Fruit fly (Drosophila melanogaster) whole organism, embryonic: ENCODE results near the gene CG13386.

Source experiments
- Aef1 ChIP-seq: fragments of 200-800 bp; sonication (Bioruptor generic); IDR thresholded peaks from 3 replicates; pipeline ENCODE4 v1.3.6; 2022; ENCODE audit warnings: missing biosample characterization, missing genetic modification characterization
- Antp ChIP-seq: fragments of 200-800 bp; sonication (Bioruptor generic); optimal IDR thresholded peaks from 3 replicates; lab custom pipeline; 2016; ENCODE audit warnings: missing biosample characterization, missing genetic modification characterization
- Bdp1 ChIP-seq: fragments of 200-800 bp; sonication (Bioruptor generic); optimal IDR thresholded peaks from 3 replicates; lab custom pipeline; 2016; ENCODE audit warnings: missing biosample characterization, missing genetic modification characterization
- CG10267 ChIP-seq: fragments of 200-800 bp; sonication (Bioruptor generic); optimal IDR thresholded peaks from 2 replicates; lab custom pipeline; 2018; ENCODE audit warnings: missing biosample characterization, mild to moderate bottlenecking, missing genetic modification characterization, moderate library complexity
- CG10274 ChIP-seq: fragments of 200-800 bp; sonication (Bioruptor generic); optimal IDR thresholded peaks from 3 replicates; lab custom pipeline; 2017; ENCODE audit warnings: missing biosample characterization, mild to moderate bottlenecking, missing genetic modification characterization
- CG11093 ChIP-seq: fragments of 200-800 bp; sonication (Bioruptor generic); IDR thresholded peaks from 3 replicates; pipeline ENCODE4 v1.3.6; 2022; ENCODE audit warnings: missing biosample characterization, missing genetic modification characterization
- CG11560 ChIP-seq: fragments of 200-800 bp; sonication (Bioruptor generic); IDR thresholded peaks from 3 replicates; pipeline ENCODE4 v1.3.6; 2022; ENCODE audit warnings: missing biosample characterization, missing genetic modification characterization
- CG12155 ChIP-seq: fragments of 200-800 bp; sonication (Bioruptor generic); optimal IDR thresholded peaks from 3 replicates; lab custom pipeline; 2016; ENCODE audit warnings: missing biosample characterization, missing genetic modification characterization
- CG14667 ChIP-seq: fragments of 200-800 bp; sonication (Bioruptor generic); IDR thresholded peaks from 2 replicates; pipeline ENCODE4 v1.3.6; 2022; ENCODE audit warnings: missing biosample characterization, missing genetic modification characterization
- CG15601 ChIP-seq: fragments of 200-800 bp; sonication (Bioruptor generic); optimal IDR thresholded peaks from 3 replicates; lab custom pipeline; 2019; ENCODE audit warnings: missing biosample characterization, mild to moderate bottlenecking, missing genetic modification characterization, moderate library complexity
- CG1602 ChIP-seq: fragments of 200-800 bp; sonication (Bioruptor generic); optimal IDR thresholded peaks from 3 replicates; lab custom pipeline; 2016; ENCODE audit warnings: missing biosample characterization, missing genetic modification characterization
- CG16779 ChIP-seq: fragments of 200-800 bp; sonication (Bioruptor generic); IDR thresholded peaks from 2 replicates; pipeline ENCODE4 v1.3.6; 2022; ENCODE audit warnings: missing biosample characterization, missing genetic modification characterization
- CG2116 ChIP-seq: fragments of 200-800 bp; sonication (Bioruptor generic); optimal IDR thresholded peaks from 3 replicates; lab custom pipeline; 2018; ENCODE audit warnings: missing biosample characterization, mild to moderate bottlenecking, missing genetic modification characterization
- CG2120 ChIP-seq: fragments of 200-800 bp; sonication (Bioruptor generic); optimal IDR thresholded peaks from 3 replicates; lab custom pipeline; 2016; ENCODE audit warnings: missing biosample characterization, missing genetic modification characterization
- CG31388 ChIP-seq: fragments of 200-800 bp; sonication (Bioruptor generic); optimal IDR thresholded peaks from 2 replicates; lab custom pipeline; 2016; ENCODE audit warnings: missing biosample characterization, missing genetic modification characterization
- CG31441 ChIP-seq: fragments of 200-800 bp; sonication (Bioruptor generic); IDR thresholded peaks from 2 replicates; pipeline ENCODE4 v1.3.6; 2022; ENCODE audit warnings: missing biosample characterization, missing genetic modification characterization
- CG34224 ChIP-seq: fragments of 200-800 bp; sonication (Bioruptor generic); IDR thresholded peaks from 3 replicates; pipeline ENCODE4 v1.3.6; 2022; ENCODE audit warnings: missing biosample characterization, missing genetic modification characterization; ENCODE audit not compliant: partially characterized antibody
- CG34376 ChIP-seq: fragments of 200-800 bp; sonication (Bioruptor generic); optimal IDR thresholded peaks from 2 replicates; lab custom pipeline; 2018; ENCODE audit warnings: missing biosample characterization, mild to moderate bottlenecking, missing genetic modification characterization
- CG6272 ChIP-seq: fragments of 200-800 bp; sonication (Bioruptor generic); IDR thresholded peaks from 2 replicates; pipeline ENCODE4 v1.3.6; 2022; ENCODE audit warnings: missing biosample characterization, missing genetic modification characterization
- CG7928 ChIP-seq: fragments of 200-800 bp; sonication (Bioruptor generic); optimal IDR thresholded peaks from 2 replicates; lab custom pipeline; 2017; ENCODE audit warnings: missing biosample characterization, mild to moderate bottlenecking, missing genetic modification characterization
- CG8388 ChIP-seq: fragments of 200-800 bp; sonication (Bioruptor generic); optimal IDR thresholded peaks from 2 replicates; lab custom pipeline; 2019; ENCODE audit warnings: missing biosample characterization, mild to moderate bottlenecking, missing genetic modification characterization, moderate library complexity
- CG9437 ChIP-seq: fragments of 200-800 bp; sonication (Bioruptor generic); optimal IDR thresholded peaks from 2 replicates; lab custom pipeline; 2018; ENCODE audit warnings: missing biosample characterization, mild to moderate bottlenecking, missing genetic modification characterization
- Eip74EF ChIP-seq, 2 experiments: fragments of 200-800 bp in 1 of 2; fragments of >200 bp in 1 of 2; sonication (Bioruptor generic) in 1 of 2; optimal IDR thresholded peaks; 2 replicates each; lab custom pipeline; 2017 to 2019; ENCODE audit warnings: missing biosample characterization in 2 of 2, missing genetic modification characterization in 2 of 2, mild to moderate bottlenecking in 1 of 2, moderate library complexity in 1 of 2
- Lhr ChIP-seq: fragments of 200-800 bp; sonication (Bioruptor generic); optimal IDR thresholded peaks from 3 replicates; lab custom pipeline; 2017; ENCODE audit warnings: mild to moderate bottlenecking, missing biosample characterization, missing genetic modification reagents, missing genetic modification characterization
- Lim3 ChIP-seq: fragments of 200-800 bp; sonication (Bioruptor generic); IDR thresholded peaks from 2 replicates; pipeline ENCODE4 v1.3.6; 2022; ENCODE audit warnings: missing biosample characterization, missing genetic modification characterization
- NK7.1 ChIP-seq: fragments of 200-800 bp; sonication (Bioruptor generic); optimal IDR thresholded peaks from 3 replicates; lab custom pipeline; 2016; ENCODE audit warnings: missing biosample characterization, missing genetic modification characterization
- Stat92E ChIP-seq, 3 experiments: fragments of >200 bp in 2 of 3; fragments of 200-800 bp in 1 of 3; sonication (Bioruptor generic) in 1 of 3; optimal IDR thresholded peaks; 2 replicates each; lab custom pipeline; 2017 to 2019; ENCODE audit warnings: missing biosample characterization in 3 of 3, missing genetic modification characterization in 3 of 3, mild to moderate bottlenecking in 1 of 3, moderate library complexity in 1 of 3
- YL-1 ChIP-seq: fragments of 200-800 bp; sonication (Bioruptor generic); optimal IDR thresholded peaks from 3 replicates; lab custom pipeline; 2017; ENCODE audit warnings: missing biosample characterization, mild to moderate bottlenecking, missing genetic modification characterization
- abd-A ChIP-seq: fragments of 200-800 bp; sonication (Bioruptor generic); optimal IDR thresholded peaks from 3 replicates; lab custom pipeline; 2019; ENCODE audit warnings: missing biosample characterization, mild to moderate bottlenecking, missing genetic modification characterization, moderate library complexity
- ase ChIP-seq: fragments of 200-800 bp; sonication (Bioruptor generic); IDR thresholded peaks from 3 replicates; pipeline ENCODE4 v1.3.6; 2022; ENCODE audit warnings: missing biosample characterization, missing genetic modification characterization
- bigmax ChIP-seq: fragments of 200-800 bp; sonication (Bioruptor generic); optimal IDR thresholded peaks from 2 replicates; lab custom pipeline; 2018; ENCODE audit warnings: missing biosample characterization, mild to moderate bottlenecking, missing genetic modification characterization
- cas ChIP-seq: fragments of 200-800 bp; sonication (Bioruptor generic); IDR thresholded peaks from 2 replicates; pipeline ENCODE4 v1.3.6; 2022; ENCODE audit warnings: missing biosample characterization, missing genetic modification characterization
- chinmo ChIP-seq: fragments of 200-800 bp; sonication (Bioruptor generic); IDR thresholded peaks from 4 replicates; pipeline ENCODE4 v1.3.6; 2022; ENCODE audit warnings: missing biosample characterization, missing genetic modification characterization; ENCODE audit not compliant: partially characterized antibody
- corto ChIP-seq: fragments of 200-800 bp; sonication (Bioruptor generic); optimal IDR thresholded peaks from 2 replicates; lab custom pipeline; 2016; ENCODE audit warnings: missing biosample characterization, mild to moderate bottlenecking, missing genetic modification characterization, moderate library complexity
- dmrt99B ChIP-seq: fragments of 200-800 bp; sonication (Bioruptor generic); optimal IDR thresholded peaks from 2 replicates; lab custom pipeline; 2018; ENCODE audit warnings: missing biosample characterization, mild to moderate bottlenecking, missing genetic modification characterization, moderate library complexity
- esg ChIP-seq: fragments of 200-800 bp; sonication (Bioruptor generic); conservative IDR thresholded peaks from 2 replicates; pipeline ENCODE4 v1.3.6; 2022; ENCODE audit warnings: missing biosample characterization, missing genetic modification characterization
- ewg ChIP-seq: fragments of 200-800 bp; sonication (Bioruptor generic); optimal IDR thresholded peaks from 3 replicates; lab custom pipeline; 2017; ENCODE audit warnings: mild to moderate bottlenecking, missing biosample characterization, missing genetic modification reagents, missing genetic modification characterization
- fd96Cb ChIP-seq: fragments of 200-800 bp; sonication (Bioruptor generic); optimal IDR thresholded peaks from 2 replicates; lab custom pipeline; 2018; ENCODE audit warnings: missing biosample characterization, mild to moderate bottlenecking, missing genetic modification characterization, moderate library complexity
- fru ChIP-seq: fragments of >200 bp; optimal IDR thresholded peaks from 2 replicates; lab custom pipeline; 2017
- gro ChIP-seq: fragments of 200-800 bp; sonication (Bioruptor generic); optimal IDR thresholded peaks from 2 replicates; lab custom pipeline; 2016; ENCODE audit warnings: missing biosample characterization, missing genetic modification characterization
- gsb ChIP-seq: fragments of 200-800 bp; sonication (Bioruptor generic); IDR thresholded peaks from 2 replicates; pipeline ENCODE4 v1.3.6; 2022; ENCODE audit warnings: missing biosample characterization, missing genetic modification characterization
- gsb-n ChIP-seq: fragments of 200-800 bp; sonication (Bioruptor generic); optimal IDR thresholded peaks from 3 replicates; lab custom pipeline; 2018; ENCODE audit warnings: missing biosample characterization, mild to moderate bottlenecking, missing genetic modification characterization
- ham ChIP-seq: fragments of 200-800 bp; sonication (Bioruptor generic); IDR thresholded peaks from 2 replicates; pipeline ENCODE4 v1.3.6; 2022; ENCODE audit warnings: missing biosample characterization, missing genetic modification characterization
- lab ChIP-seq: fragments of 200-800 bp; sonication (Bioruptor generic); optimal IDR thresholded peaks from 3 replicates; lab custom pipeline; 2017; ENCODE audit warnings: missing biosample characterization, missing genetic modification characterization, mild to moderate bottlenecking, moderate library complexity, missing genetic modification reagents
- lov ChIP-seq, 2 experiments: fragments of 200-800 bp in 1 of 2; fragments of >200 bp in 1 of 2; sonication (Bioruptor generic) in 1 of 2; IDR thresholded peaks in 1 of 2; optimal IDR thresholded peaks in 1 of 2; 2 replicates in 1 of 2; 3 replicates in 1 of 2; pipeline versions ENCODE4 v1.3.6 to Lab custom; 2017 to 2022; ENCODE audit warnings: missing biosample characterization in 1 of 2, missing genetic modification characterization in 1 of 2
- nom ChIP-seq: fragments of 200-800 bp; sonication (Bioruptor generic); optimal IDR thresholded peaks from 2 replicates; lab custom pipeline; 2017; ENCODE audit warnings: missing biosample characterization, missing genetic modification characterization, mild to moderate bottlenecking, moderate library complexity, missing genetic modification reagents
- sug ChIP-seq: fragments of 200-800 bp; optimal IDR thresholded peaks from 2 replicates; lab custom pipeline; 2019; ENCODE audit warnings: missing biosample characterization, mild to moderate bottlenecking, missing genetic modification characterization, moderate library complexity
- tio ChIP-seq: fragments of 200-800 bp; sonication (Bioruptor generic); optimal IDR thresholded peaks from 2 replicates; lab custom pipeline; 2017; ENCODE audit warnings: missing biosample characterization, missing genetic modification characterization, inconsistent platforms
- trem ChIP-seq: fragments of 200-800 bp; optimal IDR thresholded peaks from 3 replicates; lab custom pipeline; 2019; ENCODE audit warnings: missing biosample characterization, mild to moderate bottlenecking, missing genetic modification characterization, moderate library complexity
- yki ChIP-seq: fragments of >200 bp; optimal IDR thresholded peaks from 3 replicates; lab custom pipeline; 2018

Gene CG13386

DNA sequence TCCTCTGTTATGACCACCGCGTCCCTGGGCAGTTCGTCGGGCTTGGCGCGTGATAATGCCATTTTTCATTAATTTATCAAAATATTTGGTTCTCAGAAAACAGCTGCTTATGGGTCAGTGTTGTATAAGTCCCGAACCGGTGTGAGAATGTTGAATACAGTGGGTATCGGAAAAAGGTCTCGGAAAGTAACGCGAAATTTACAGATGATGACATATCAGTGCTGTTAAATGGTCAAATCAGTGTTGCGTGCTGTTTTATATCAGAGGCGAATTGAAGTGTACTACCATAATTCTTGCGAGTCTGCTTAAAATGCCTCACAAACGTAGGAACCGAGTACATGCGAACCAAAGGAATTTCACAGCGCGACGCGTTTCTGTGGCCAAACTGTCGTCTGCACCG, 16.2 kb upstream of the CG13386 start, which contains the start of the genes CG13392 and Rcd4 (continued):
- TF ChIP-seq CG11093 (no peak), CG31441 (GFP tag; lab: Robert Waterston, UW) (no peak), CG7928 (GFP tag; lab: Kevin White, UChicago) (peak; percentile 25), CG10267 (peak; percentile 97), CG2120 (peak; percentile 88), fd96Cb (no peak), CG16779 (GFP tag; lab: Robert Waterston, UW) (peak; percentile 84), Stat92E (GFP tag; optimal IDR thresholded peaks at IDR 0.05; lab: Kevin White, UChicago) (peak in 1 of 3 experiments; percentile 61), CG12155 (GFP tag; lab: Kevin White, UChicago) (peak; percentile 70), ham (GFP tag; lab: Robert Waterston, UW) (no peak), ewg (GFP tag; lab: Kevin White, UChicago) (peak; percentile 20), tio (GFP tag; lab: Kevin White, UChicago) (no peak), abd-A (tag; lab: Kevin White, UChicago) (peak; percentile 31), trem (tag; lab: Kevin White, UChicago) (peak; percentile 65), CG14667 (no peak), CG6272 (GFP tag; lab: Robert Waterston, UW) (no peak), CG1602 (GFP tag; lab: Kevin White, UChicago) (peak; percentile 7), dmrt99B (tag; lab: Kevin White, UChicago) (peak; percentile 21), bigmax (peak; percentile 24), CG34376 (GFP tag; lab: Kevin White, UChicago) (peak; percentile 66), sug (tag; lab: Kevin White, UChicago) (peak; percentile 52), Eip74EF (GFP tag; optimal IDR thresholded peaks at IDR 0.05; lab: Kevin White, UChicago) (no peak), Antp (peak; percentile 85), gro (peak; percentile 79), nom (GFP tag; lab: Kevin White, UChicago) (peak; percentile 52), yki (lab: Kevin White, UChicago) (no peak), gsb-n (tag; lab: Kevin White, UChicago) (peak; percentile 21), ase (GFP tag; lab: Robert Waterston, UW) (no peak), cas (GFP tag; lab: Robert Waterston, UW) (no peak), lov (optimal IDR thresholded peaks at IDR 0.05; lab: Kevin White, UChicago) (no peak), lov (GFP tag; IDR thresholded peaks at IDR 0.05; lab: Robert Waterston, UW) (no peak), CG10274 (no peak), CG2116 (GFP tag; lab: Kevin White, UChicago) (peak; percentile 97), YL-1 (GFP tag; lab: Kevin White, UChicago) (peak; percentile 71), CG15601 (tag; lab: Kevin White, UChicago) (peak; percentile 14), CG31388 (GFP tag; lab: Kevin White, UChicago) (no peak)
- TF ChIP-seq, all 482 proteins: peak for 326

DNA sequence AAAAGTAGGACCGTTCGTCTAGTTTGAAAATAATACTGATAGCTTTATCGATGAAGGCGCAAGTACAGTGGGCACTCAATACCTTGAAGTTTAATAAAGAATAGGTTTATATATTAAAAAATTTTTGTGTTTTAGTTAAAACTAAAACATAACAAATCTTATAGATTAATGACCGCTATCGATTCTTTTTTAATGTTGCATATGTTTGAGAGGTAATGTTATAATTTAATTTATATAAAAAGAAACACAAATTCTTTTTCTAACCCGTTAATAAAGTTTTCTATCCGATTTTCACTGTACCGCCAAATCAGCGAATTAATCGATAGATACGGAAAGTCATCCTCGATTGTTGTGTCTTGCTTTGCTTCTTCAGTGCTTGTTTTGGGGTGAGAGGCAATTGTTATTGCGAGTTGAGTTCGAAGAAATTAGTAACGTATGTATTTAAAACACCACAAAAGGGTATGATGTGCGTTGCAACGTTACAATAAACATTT, 14.7 kb upstream of the CG13386 start, which contains the start of the genes Dad1 and CG13384:
TSS of gene Dad1 (minus strand) at position 30 of the 494 bp plus-strand sequence.
TSS of gene CG13384 (plus strand) at position 348 of the 494 bp plus-strand sequence.
- peak; percentile 94 for TF ChIP-seq esg
- TF ChIP-seq CG34224, result peak; percentile 35; the same call in 2 of the 3 replicates
- no peak for TF ChIP-seq NK7.1 (GFP tag; lab: Kevin White, UChicago)
- TF ChIP-seq CG2120, result peak; percentile 95
- TF ChIP-seq Lhr (GFP tag; lab: Kevin White, UChicago), result peak; percentile 58
- peak; percentile 63 for TF ChIP-seq Bdp1 (GFP tag; lab: Kevin White, UChicago)
- peak; percentile 90 for TF ChIP-seq CG8388
- peak; percentile 87 for TF ChIP-seq CG9437 (GFP tag; lab: Kevin White, UChicago)
- TF ChIP-seq chinmo (GFP tag; lab: Robert Waterston, UW), result no peak
- TF ChIP-seq fru, result no peak
- no peak for TF ChIP-seq Antp
- peak; percentile 76; the same call in 2 of the 3 replicates for TF ChIP-seq ase (GFP tag; lab: Robert Waterston, UW)
- peak; percentile 10; the same call in 1 of the 2 replicates for TF ChIP-seq Lim3 (GFP tag; lab: Robert Waterston, UW)
- peak; percentile 95 for TF ChIP-seq lab (GFP tag; lab: Kevin White, UChicago)
- peak; percentile 86 for TF ChIP-seq corto (GFP tag; lab: Kevin White, UChicago)
- peak; percentile 78 for TF ChIP-seq gsb
- TF ChIP-seq CG11560 (tag; lab: Robert Waterston, UW), result peak; percentile 82
- peak; percentile 74 for TF ChIP-seq Aef1 (GFP tag; lab: Robert Waterston, UW)
